Fruit fly (Drosophila melanogaster): ENCODE measurements around the gene Manf.

DNA sequence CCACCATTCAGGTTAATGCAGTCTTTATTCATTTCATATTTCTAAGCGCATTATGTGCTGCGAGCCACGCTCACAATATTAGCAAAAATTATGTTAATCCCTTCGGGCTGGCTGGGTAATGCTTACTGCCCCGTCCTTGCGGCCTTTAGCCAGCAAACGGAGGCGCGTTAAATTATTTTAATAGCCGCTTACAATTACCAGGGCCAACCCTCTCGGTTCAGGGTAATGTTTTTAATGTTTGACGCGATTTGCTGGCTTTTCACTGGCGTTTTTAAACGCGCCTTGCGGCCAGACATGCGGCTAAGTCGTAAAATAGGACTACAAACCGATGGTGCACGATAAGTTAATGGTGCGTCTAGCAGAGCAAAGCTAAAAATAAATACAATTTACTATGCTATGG is 14.4 kb upstream of the Manf start:
- TF ChIP-seq sv (GFP tag; optimal IDR thresholded peaks at IDR 0.05) (no peak), jim (GFP tag; optimal IDR thresholded peaks at IDR 0.05) (no peak)

All from whole organism, wandering third instar larva.